Fruit fly (Drosophila melanogaster) whole organism, embryonic: ENCODE measurements around the gene Mo25.
A peak's percentile ranks its signal among the peaks of the same experiment; 100 is the strongest.

Experiments used
- Bteb2 ChIP-seq: fragments of 200-800 bp; sonication (Bioruptor generic); optimal IDR thresholded peaks from 2 replicates; lab custom pipeline; 2016; ENCODE audit warnings: missing biosample characterization, missing genetic modification characterization
- CG10979 ChIP-seq: fragments of 200-800 bp; sonication (Bioruptor generic); optimal IDR thresholded peaks from 2 replicates; lab custom pipeline; 2018; ENCODE audit warnings: missing biosample characterization, mild to moderate bottlenecking, missing genetic modification characterization, moderate library complexity
- CG11093 ChIP-seq: fragments of 200-800 bp; sonication (Bioruptor generic); IDR thresholded peaks from 3 replicates; pipeline ENCODE4 v1.3.6; 2022; ENCODE audit warnings: missing biosample characterization, missing genetic modification characterization
- CG11723 ChIP-seq: fragments of 200-800 bp; sonication (Bioruptor generic); optimal IDR thresholded peaks from 2 replicates; lab custom pipeline; 2017; ENCODE audit warnings: missing biosample characterization, mild to moderate bottlenecking, missing genetic modification characterization
- CG12236 ChIP-seq: fragments of 200-800 bp; sonication (Bioruptor generic); optimal IDR thresholded peaks from 2 replicates; lab custom pipeline; 2016; ENCODE audit warnings: missing biosample characterization, missing genetic modification characterization
- CG13775 ChIP-seq: fragments of 200-800 bp; sonication (Bioruptor generic); optimal IDR thresholded peaks from 3 replicates; lab custom pipeline; 2017; ENCODE audit warnings: missing biosample characterization, mild to moderate bottlenecking, missing genetic modification characterization
- CG14441 ChIP-seq: fragments of 200-800 bp; sonication (Bioruptor generic); IDR thresholded peaks from 2 replicates; pipeline ENCODE4 v1.3.6; 2022; ENCODE audit warnings: missing biosample characterization, missing genetic modification characterization
- CG15514 ChIP-seq: fragments of 200-800 bp; sonication (Bioruptor generic); optimal IDR thresholded peaks from 3 replicates; lab custom pipeline; 2017; ENCODE audit warnings: missing biosample characterization, missing genetic modification characterization, mild to moderate bottlenecking, moderate library complexity, missing genetic modification reagents
- CG17359 ChIP-seq: fragments of 200-800 bp; sonication (Bioruptor generic); optimal IDR thresholded peaks from 3 replicates; lab custom pipeline; 2018; ENCODE audit warnings: missing biosample characterization, mild to moderate bottlenecking, missing genetic modification characterization, moderate library complexity
- CG2120 ChIP-seq: fragments of 200-800 bp; sonication (Bioruptor generic); optimal IDR thresholded peaks from 3 replicates; lab custom pipeline; 2016; ENCODE audit warnings: missing biosample characterization, missing genetic modification characterization
- CG30020 ChIP-seq: fragments of 200-800 bp; optimal IDR thresholded peaks from 2 replicates; lab custom pipeline; 2019; ENCODE audit warnings: missing biosample characterization, mild to moderate bottlenecking, missing genetic modification characterization, moderate library complexity
- CG30431 ChIP-seq: fragments of 200-800 bp; sonication (Bioruptor generic); optimal IDR thresholded peaks from 2 replicates; lab custom pipeline; 2017; ENCODE audit warnings: missing biosample characterization, missing genetic modification characterization
- CG33213 ChIP-seq: fragments of 200-800 bp; sonication (Bioruptor generic); optimal IDR thresholded peaks from 3 replicates; lab custom pipeline; 2016; ENCODE audit warnings: missing biosample characterization, missing genetic modification characterization
- CG34422 ChIP-seq: fragments of 200-800 bp; sonication (Bioruptor generic); IDR thresholded peaks from 3 replicates; pipeline ENCODE4 v1.3.6; 2022; ENCODE audit warnings: missing biosample characterization, missing genetic modification characterization
- CG3838 ChIP-seq: fragments of 200-800 bp; sonication (Bioruptor generic); optimal IDR thresholded peaks from 3 replicates; lab custom pipeline; 2016; ENCODE audit warnings: missing biosample characterization, missing genetic modification characterization
- CG3995 ChIP-seq: fragments of 200-800 bp; sonication (Bioruptor generic); optimal IDR thresholded peaks from 3 replicates; lab custom pipeline; 2016; ENCODE audit warnings: missing biosample characterization, missing genetic modification characterization
- CG43689 ChIP-seq: fragments of 200-800 bp; sonication (Bioruptor generic); IDR thresholded peaks from 2 replicates; pipeline ENCODE4 v1.3.6; 2022; ENCODE audit warnings: missing biosample characterization, missing genetic modification characterization
- CG4820 ChIP-seq: fragments of 200-800 bp; sonication (Bioruptor generic); optimal IDR thresholded peaks from 3 replicates; lab custom pipeline; 2016; ENCODE audit warnings: missing biosample characterization, missing genetic modification characterization
- CG6654 ChIP-seq: fragments of 200-800 bp; sonication (Bioruptor generic); optimal IDR thresholded peaks from 2 replicates; lab custom pipeline; 2017; ENCODE audit warnings: missing biosample characterization, mild to moderate bottlenecking, missing genetic modification characterization
- CG7745 ChIP-seq: fragments of 200-800 bp; sonication (Bioruptor generic); optimal IDR thresholded peaks from 2 replicates; lab custom pipeline; 2018; ENCODE audit warnings: missing biosample characterization, mild to moderate bottlenecking, missing genetic modification characterization, moderate library complexity
- CG9876 ChIP-seq: fragments of 200-800 bp; sonication (Bioruptor generic); optimal IDR thresholded peaks from 2 replicates; lab custom pipeline; 2016; ENCODE audit warnings: missing biosample characterization, missing genetic modification characterization
- Camta ChIP-seq: fragments of 200-800 bp; sonication (Bioruptor generic); optimal IDR thresholded peaks from 2 replicates; lab custom pipeline; 2016; ENCODE audit warnings: missing biosample characterization, missing genetic modification characterization
- Dbx ChIP-seq: fragments of 200-800 bp; sonication (Bioruptor generic); IDR thresholded peaks from 3 replicates; pipeline ENCODE4 v1.3.6; 2022; ENCODE audit warnings: missing biosample characterization, missing genetic modification characterization
- E2f2 ChIP-seq: fragments of 200-800 bp; sonication (Bioruptor generic); IDR thresholded peaks from 2 replicates; pipeline ENCODE4 v1.3.6; 2022; ENCODE audit warnings: missing biosample characterization, missing genetic modification characterization
- Eip74EF ChIP-seq, 2 experiments: fragments of 200-800 bp in 1 of 2; fragments of >200 bp in 1 of 2; sonication (Bioruptor generic) in 1 of 2; optimal IDR thresholded peaks; 2 replicates each; lab custom pipeline; 2017 to 2019; ENCODE audit warnings: missing biosample characterization in 2 of 2, missing genetic modification characterization in 2 of 2, mild to moderate bottlenecking in 1 of 2, moderate library complexity in 1 of 2
- GATAe ChIP-seq: fragments of 200-800 bp; sonication (Bioruptor generic); conservative IDR thresholded peaks from 2 replicates; pipeline ENCODE4 v1.3.6; 2022; ENCODE audit warnings: missing biosample characterization, missing genetic modification characterization
- Myb ChIP-seq: fragments of 200-800 bp; sonication (Bioruptor generic); optimal IDR thresholded peaks from 2 replicates; lab custom pipeline; 2016; ENCODE audit warnings: missing biosample characterization, missing genetic modification characterization
- Ptx1 ChIP-seq: fragments of 200-800 bp; sonication (Bioruptor generic); IDR thresholded peaks from 2 replicates; pipeline ENCODE4 v1.3.6; 2022; ENCODE audit warnings: missing biosample characterization, missing genetic modification characterization
- Stat92E ChIP-seq, 3 experiments: fragments of >200 bp in 2 of 3; fragments of 200-800 bp in 1 of 3; sonication (Bioruptor generic) in 1 of 3; optimal IDR thresholded peaks; 2 replicates each; lab custom pipeline; 2017 to 2019; ENCODE audit warnings: missing biosample characterization in 3 of 3, missing genetic modification characterization in 3 of 3, mild to moderate bottlenecking in 1 of 3, moderate library complexity in 1 of 3
- Xbp1 ChIP-seq: fragments of 200-800 bp; sonication (Bioruptor generic); optimal IDR thresholded peaks from 3 replicates; lab custom pipeline; 2016; ENCODE audit warnings: missing biosample characterization, mild to moderate bottlenecking, missing genetic modification characterization
- al ChIP-seq: fragments of 200-800 bp; sonication (Bioruptor generic); IDR thresholded peaks from 2 replicates; pipeline ENCODE4 v1.3.6; 2022; ENCODE audit warnings: missing biosample characterization, missing genetic modification characterization
- bigmax ChIP-seq: fragments of 200-800 bp; sonication (Bioruptor generic); optimal IDR thresholded peaks from 2 replicates; lab custom pipeline; 2018; ENCODE audit warnings: missing biosample characterization, mild to moderate bottlenecking, missing genetic modification characterization
- crp ChIP-seq, 2 experiments: fragments of 200-800 bp; sonication (Bioruptor generic); optimal IDR thresholded peaks; 2 replicates in 1 of 2; 3 replicates in 1 of 2; lab custom pipeline; 2017; ENCODE audit warnings: missing biosample characterization in 2 of 2, missing genetic modification characterization in 2 of 2, mild to moderate bottlenecking in 1 of 2, moderate library complexity in 1 of 2
- gsb ChIP-seq: fragments of 200-800 bp; sonication (Bioruptor generic); IDR thresholded peaks from 2 replicates; pipeline ENCODE4 v1.3.6; 2022; ENCODE audit warnings: missing biosample characterization, missing genetic modification characterization
- kni ChIP-seq: fragments of 200-800 bp; sonication (Bioruptor generic); optimal IDR thresholded peaks from 3 replicates; lab custom pipeline; 2017; ENCODE audit warnings: mild to moderate bottlenecking, missing biosample characterization, missing genetic modification reagents, missing genetic modification characterization
- lab ChIP-seq: fragments of 200-800 bp; sonication (Bioruptor generic); optimal IDR thresholded peaks from 3 replicates; lab custom pipeline; 2017; ENCODE audit warnings: missing biosample characterization, missing genetic modification characterization, mild to moderate bottlenecking, moderate library complexity, missing genetic modification reagents
- pb ChIP-seq: fragments of 200-800 bp; sonication (Bioruptor generic); optimal IDR thresholded peaks from 3 replicates; lab custom pipeline; 2016; ENCODE audit warnings: missing biosample characterization, missing genetic modification characterization
- pita ChIP-seq: fragments of 200-800 bp; sonication (Bioruptor generic); optimal IDR thresholded peaks from 2 replicates; lab custom pipeline; 2017; ENCODE audit warnings: missing biosample characterization, mild to moderate bottlenecking, missing genetic modification characterization
- prd ChIP-seq, 3 experiments: fragments of >200 bp in 2 of 3; fragments of 200-800 bp in 1 of 3; sonication (Bioruptor generic) in 1 of 3; optimal IDR thresholded peaks in 2 of 3; IDR thresholded peaks in 1 of 3; 2 replicates in 2 of 3; 3 replicates in 1 of 3; pipeline versions ENCODE4 v1.3.6 to Lab custom; 2017 to 2022; ENCODE audit warnings: missing biosample characterization in 1 of 3, missing genetic modification characterization in 1 of 3
- pum ChIP-seq: fragments of 200-800 bp; sonication (Bioruptor generic); optimal IDR thresholded peaks from 2 replicates; lab custom pipeline; 2016; ENCODE audit warnings: missing biosample characterization, missing genetic modification characterization
- pzg ChIP-seq: fragments of 200-800 bp; sonication (Bioruptor generic); optimal IDR thresholded peaks from 3 replicates; lab custom pipeline; 2018; ENCODE audit warnings: missing biosample characterization, mild to moderate bottlenecking, missing genetic modification characterization, moderate library complexity
- ranshi ChIP-seq: fragments of 200-800 bp; sonication (Bioruptor generic); IDR thresholded peaks from 2 replicates; pipeline ENCODE4 v1.3.6; 2022; ENCODE audit warnings: missing biosample characterization, missing genetic modification characterization
- salm ChIP-seq: fragments of 200-800 bp; sonication (Bioruptor generic); optimal IDR thresholded peaks from 2 replicates; lab custom pipeline; 2018; ENCODE audit warnings: missing biosample characterization, mild to moderate bottlenecking, missing genetic modification characterization
- seq ChIP-seq: fragments of 200-800 bp; sonication (Bioruptor generic); IDR thresholded peaks from 2 replicates; pipeline ENCODE4 v1.3.6; 2022; ENCODE audit warnings: missing biosample characterization, missing genetic modification characterization
- sima ChIP-seq: fragments of 200-800 bp; sonication (Bioruptor generic); optimal IDR thresholded peaks from 2 replicates; lab custom pipeline; 2016; ENCODE audit warnings: missing biosample characterization, missing genetic modification characterization
- sisA ChIP-seq: fragments of 200-800 bp; sonication (Bioruptor generic); IDR thresholded peaks from 2 replicates; pipeline ENCODE4 v1.3.6; 2022; ENCODE audit warnings: missing biosample characterization, missing genetic modification characterization
- tup ChIP-seq: fragments of 200-800 bp; sonication (Bioruptor generic); optimal IDR thresholded peaks from 2 replicates; lab custom pipeline; 2016; ENCODE audit warnings: missing biosample characterization, mild to moderate bottlenecking, missing genetic modification characterization, moderate library complexity
- vvl ChIP-seq: fragments of 200-800 bp; sonication (Bioruptor generic); IDR thresholded peaks from 2 replicates; pipeline ENCODE4 v1.3.6; 2022; ENCODE audit warnings: missing biosample characterization, missing genetic modification characterization
- z ChIP-seq: fragments of 200-800 bp; sonication (Bioruptor generic); IDR thresholded peaks from 3 replicates; pipeline ENCODE4 v1.3.6; 2022; ENCODE audit warnings: missing biosample characterization, missing genetic modification characterization

Mo25 gene

DNA sequence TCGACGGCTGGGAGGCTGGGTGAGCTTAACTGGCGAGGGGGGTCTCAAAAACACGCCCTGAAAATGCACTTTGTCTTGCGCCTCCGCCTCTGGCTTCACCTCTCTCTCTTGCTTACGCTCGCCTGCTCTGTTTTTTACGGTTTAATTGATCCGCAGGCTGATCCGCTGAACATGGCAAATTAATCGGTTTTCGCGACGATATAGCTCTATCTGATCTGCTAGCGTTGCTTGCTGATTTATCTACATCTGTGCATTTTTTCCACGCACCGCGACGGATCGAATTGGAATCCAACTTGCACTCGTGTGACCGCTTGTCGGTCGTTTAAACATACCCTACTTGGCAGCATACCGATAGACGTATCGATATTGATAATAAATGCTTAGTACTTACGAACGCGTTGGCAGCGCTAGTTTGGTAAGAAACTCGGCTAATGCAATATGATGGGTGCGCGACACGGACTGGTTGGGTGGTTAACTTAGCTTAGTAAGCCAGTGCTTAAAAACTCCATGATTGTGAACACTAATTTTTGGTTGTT lies 32.4 kb upstream of the Mo25 start, which contains the start of gene Abl (continued):
- TF ChIP-seq CG34422, result peak; percentile 59; the same call in 1 of the 3 replicates
- no peak for TF ChIP-seq CG12236 (GFP tag; lab: Kevin White, UChicago)
- TF ChIP-seq Stat92E (GFP tag; optimal IDR thresholded peaks at IDR 0.05; lab: Kevin White, UChicago), result peak in 1 of 3 experiments; percentile 85
- no peak for TF ChIP-seq CG13775 (GFP tag; lab: Kevin White, UChicago)
- TF ChIP-seq kni (GFP tag; lab: Kevin White, UChicago), result peak; percentile 19
- no peak for TF ChIP-seq CG30431 (GFP tag; lab: Kevin White, UChicago)
- TF ChIP-seq al (GFP tag; lab: Robert Waterston, UW), result peak; percentile 50
- TF ChIP-seq Eip74EF (GFP tag; optimal IDR thresholded peaks at IDR 0.05; lab: Kevin White, UChicago), result peak in 1 of 2 experiments; percentile 32
- peak; percentile 34; the same call in 1 of the 2 replicates for TF ChIP-seq sisA
- TF ChIP-seq seq (GFP tag; lab: Robert Waterston, UW), result peak; percentile 53; the same call in 1 of the 2 replicates
- peak; percentile 66 for TF ChIP-seq vvl
- TF ChIP-seq CG43689 (GFP tag; lab: Robert Waterston, UW), result no peak
- TF ChIP-seq Camta, result peak; percentile 53
- TF ChIP-seq CG30020, result peak; percentile 39
- TF ChIP-seq pb (GFP tag; lab: Kevin White, UChicago), result peak; percentile 29
- TF ChIP-seq CG11093 (GFP tag; lab: Robert Waterston, UW), result no peak
- peak; percentile 92 for TF ChIP-seq E2f2 (GFP tag; lab: Robert Waterston, UW)
- no peak for TF ChIP-seq CG11723 (GFP tag; lab: Kevin White, UChicago)
- TF ChIP-seq CG3995 (GFP tag; lab: Kevin White, UChicago), result peak; percentile 28
- TF ChIP-seq Dbx (GFP tag; lab: Robert Waterston, UW), result peak; percentile 84
- peak; percentile 79 for TF ChIP-seq CG7745 (tag; lab: Kevin White, UChicago)
- TF ChIP-seq z (GFP tag; lab: Robert Waterston, UW), result no peak
- peak; percentile 25 for TF ChIP-seq CG10979 (tag; lab: Kevin White, UChicago)
- TF ChIP-seq salm, result peak; percentile 42
- TF ChIP-seq Ptx1, result peak; percentile 42
- peak; percentile 92 for TF ChIP-seq CG2120 (GFP tag; lab: Kevin White, UChicago)
- TF ChIP-seq CG33213 (GFP tag; lab: Kevin White, UChicago), result peak; percentile 97
- peak in 1 of 2 experiments; percentile 50 for TF ChIP-seq crp (GFP tag; optimal IDR thresholded peaks at IDR 0.05; lab: Kevin White, UChicago)
- peak; percentile 82 for TF ChIP-seq Xbp1
- peak; percentile 52 for TF ChIP-seq bigmax (GFP tag; lab: Kevin White, UChicago)
- TF ChIP-seq gsb, result no peak
- no peak for TF ChIP-seq CG6654 (GFP tag; lab: Kevin White, UChicago)
- TF ChIP-seq ranshi, result no peak
- peak; percentile 97 for TF ChIP-seq Myb (GFP tag; lab: Kevin White, UChicago)
- no peak for TF ChIP-seq GATAe
- no peak for TF ChIP-seq CG3838
- peak; percentile 62 for TF ChIP-seq pum (GFP tag; lab: Kevin White, UChicago)
- TF ChIP-seq CG14441 (GFP tag; lab: Robert Waterston, UW), result 0 out of 2 replicates have a peak, but pooled peaks have one; percentile 20
- TF ChIP-seq pita (GFP tag; lab: Kevin White, UChicago), result peak; percentile 100
- TF ChIP-seq CG9876 (GFP tag; lab: Kevin White, UChicago), result peak; percentile 82
- peak; percentile 73 for TF ChIP-seq Bteb2 (GFP tag; lab: Kevin White, UChicago)
- TF ChIP-seq CG17359, result peak; percentile 49
- TF ChIP-seq CG4820 (GFP tag; lab: Kevin White, UChicago), result peak; percentile 31
- TF ChIP-seq pzg (GFP tag; lab: Kevin White, UChicago), result peak; percentile 100
- TF ChIP-seq lab (GFP tag; lab: Kevin White, UChicago), result peak; percentile 74
- TF ChIP-seq prd (optimal IDR thresholded peaks at IDR 0.05; lab: Kevin White, UChicago), result no peak
- 0 out of 3 replicates have a peak, but pooled peaks have one; percentile 10 for TF ChIP-seq prd (GFP tag; IDR thresholded peaks at IDR 0.05; lab: Robert Waterston, UW)
- TF ChIP-seq tup, result no peak
- peak; percentile 93 for TF ChIP-seq CG15514 (GFP tag; lab: Kevin White, UChicago)
- peak; percentile 16 for TF ChIP-seq sima (GFP tag; lab: Kevin White, UChicago)
